Worm (Caenorhabditis elegans): ENCODE measurements around the gene D1069.3.

D1069.3 gene

DNA sequence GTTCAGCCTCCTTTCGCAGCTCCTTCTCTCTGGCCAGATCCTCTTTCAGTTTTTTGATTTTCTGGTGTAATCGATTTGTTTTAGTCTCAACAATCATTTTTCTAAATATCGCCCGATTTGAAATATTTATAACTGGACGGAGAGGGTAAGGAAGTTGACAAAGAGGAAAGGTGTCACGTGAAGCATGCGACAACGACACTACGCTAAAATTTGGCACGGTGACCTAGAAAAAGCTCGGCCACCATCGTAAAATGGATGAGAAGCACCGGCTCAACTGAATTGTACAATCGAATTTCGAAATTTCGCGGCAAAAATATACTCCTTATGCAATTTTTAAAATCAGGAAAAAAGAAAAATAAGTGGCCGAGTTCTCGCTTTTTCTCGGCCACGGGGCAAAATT lies 37.6 kb upstream of the D1069.3 start, which contains the start of gene C03H5.5:
Gene C03H5.5 (minus strand): TSS at position 101 of the 400 bp plus-strand sequence.
- no peak for TF ChIP-seq dmd-6 (GFP tag; IDR thresholded peaks at IDR 0.05)
- peak; percentile 6 for TF ChIP-seq aha-1 (tag)

DNA sequence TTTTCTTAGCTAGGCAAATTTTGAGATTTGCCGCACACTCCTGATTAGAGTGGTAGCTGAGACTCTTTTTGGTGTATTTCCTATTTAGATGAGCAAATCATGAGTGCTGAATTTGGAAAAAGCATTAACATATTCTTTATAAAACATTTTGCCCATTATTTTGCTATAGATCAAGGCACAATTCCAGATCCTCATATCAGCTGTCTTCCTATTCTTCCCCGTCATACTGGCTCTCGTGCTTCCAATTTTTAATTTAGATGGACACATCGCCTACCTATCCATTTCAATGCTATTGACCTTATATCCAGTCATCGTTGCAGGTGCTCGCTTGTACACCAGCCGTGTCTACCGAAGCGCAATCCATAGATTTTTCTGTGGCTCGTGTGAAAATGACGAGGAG lies 32.2 kb upstream of the D1069.3 start, which contains the start of gene C03H5.7:
Gene C03H5.7 (plus strand): TSS at position 301 of the 400 bp plus-strand sequence.
- TF ChIP-seq lin-38 (GFP tag; IDR thresholded peaks at IDR 0.05) (no peak), daf-19 (GFP tag; conservative IDR thresholded peaks at IDR 0.05) (no peak), Y5F2A.4 (GFP tag; optimal IDR thresholded peaks at IDR 0.05) (no peak), Y75B8A.6 (GFP tag; IDR thresholded peaks at IDR 0.05) (no peak), skn-1 (tag; optimal IDR thresholded peaks at IDR 0.05) (no peak), dmd-9 (GFP tag; IDR thresholded peaks at IDR 0.05) (no peak)

DNA sequence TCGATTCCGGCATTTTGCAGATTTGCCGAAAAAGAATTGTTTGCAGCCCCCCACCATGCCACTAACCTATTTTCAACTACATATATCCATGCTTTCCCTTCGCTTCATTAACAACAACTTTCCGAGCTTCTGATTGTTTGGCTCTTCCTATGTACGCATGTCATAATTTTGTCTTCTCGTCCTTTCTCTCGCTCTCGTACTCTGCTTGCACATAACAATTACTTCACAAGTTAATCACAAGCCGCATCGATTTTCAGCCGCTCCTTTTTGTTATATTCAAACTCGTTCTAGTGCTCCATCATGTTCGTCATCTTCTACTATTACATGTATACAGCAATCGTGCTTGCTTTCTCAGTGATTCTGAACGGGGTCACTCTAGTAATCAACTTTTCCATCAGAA lies 30.7 kb upstream of the D1069.3 start, which contains the start of gene C03H5.9:
Gene C03H5.9 (plus strand): TSS at position 301 of the 400 bp plus-strand sequence.
- TF ChIP-seq ces-1 (GFP tag; optimal IDR thresholded peaks at IDR 0.05) (no peak), daf-16 (GFP tag; optimal IDR thresholded peaks at IDR 0.05) (no peak), daf-16 (tag; optimal IDR thresholded peaks at IDR 0.05) (no peak), ceh-62 (tag; optimal IDR thresholded peaks at IDR 0.05) (no peak), dmd-9 (GFP tag; IDR thresholded peaks at IDR 0.05) (0 out of 2 replicates have a peak, but pooled peaks have one; percentile 21), fkh-10 (GFP tag; optimal IDR thresholded peaks at IDR 0.05) (no peak)

DNA sequence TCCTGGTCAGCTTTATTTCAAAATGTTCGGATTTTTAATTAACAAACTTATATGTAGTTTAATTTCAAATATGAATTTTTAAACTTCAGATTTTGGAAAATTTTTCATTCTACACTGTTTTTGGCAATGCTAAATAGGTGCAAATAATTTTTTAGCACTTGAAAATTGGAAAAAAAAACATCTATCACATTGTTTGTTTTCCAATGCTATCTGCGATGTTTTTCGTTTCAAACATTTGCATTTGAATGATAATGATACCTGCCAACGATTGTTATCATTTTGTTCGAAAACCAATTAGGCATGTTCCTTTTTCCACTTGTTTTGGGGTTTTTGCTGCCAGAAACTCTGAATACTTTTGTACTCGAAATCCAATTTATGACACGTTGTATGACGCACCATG lies 27.3 kb upstream of the D1069.3 start, which contains the start of gene C03H5.4:
Gene C03H5.4 (plus strand): TSS at position 301 of the 400 bp plus-strand sequence.
- TF ChIP-seq spr-1 (tag; optimal IDR thresholded peaks at IDR 0.05) = no peak
- TF ChIP-seq unc-62 (GFP tag; optimal IDR thresholded peaks at IDR 0.05 in 1 of 2) = peak in 1 of 2 experiments; percentile 31
- no peak for TF ChIP-seq unc-62 (tag; optimal IDR thresholded peaks at IDR 0.05)

DNA sequence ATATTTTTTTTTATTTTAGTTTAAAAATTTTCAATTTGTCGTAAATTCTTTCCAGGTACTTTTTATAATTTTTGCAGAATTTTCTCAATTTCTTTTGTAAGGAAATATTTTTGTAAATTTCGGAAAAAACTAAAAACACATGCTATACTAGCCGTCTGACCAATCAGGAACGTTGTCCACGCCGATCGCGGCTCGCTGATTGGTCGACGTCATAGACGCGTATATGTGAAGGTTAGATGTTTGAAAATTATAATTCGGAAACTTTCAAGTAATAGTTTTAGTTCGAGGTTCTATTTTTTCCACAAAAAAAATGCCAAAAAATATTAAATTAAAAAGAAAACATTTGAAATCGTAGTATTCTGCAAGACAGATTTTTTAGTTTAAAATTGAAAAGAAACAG lies 24.5 kb upstream of the D1069.3 start:
- TF ChIP-seq R02D3.7 (tag; optimal IDR thresholded peaks at IDR 0.05) (no peak), ztf-7 (tag; optimal IDR thresholded peaks at IDR 0.05) (no peak), lsy-2 (tag; optimal IDR thresholded peaks at IDR 0.05) (no peak), nhr-25 (tag; optimal IDR thresholded peaks at IDR 0.05; ENCODE audit: borderline replicate concordance, insufficient read depth) (no peak), ztf-11 (tag; optimal IDR thresholded peaks at IDR 0.05) (no peak), daf-12 (tag; optimal IDR thresholded peaks at IDR 0.05) (no peak), ceh-28 (tag; optimal IDR thresholded peaks at IDR 0.05) (no peak), lim-7 (GFP tag; IDR thresholded peaks at IDR 0.05) (no peak), mxl-2 (GFP tag; conservative IDR thresholded peaks at IDR 0.05) (no peak), nhr-41 (GFP tag; IDR thresholded peaks at IDR 0.05) (no peak), nhr-10 (tag; optimal IDR thresholded peaks at IDR 0.05) (no peak), F26F4.8 (GFP tag; conservative IDR thresholded peaks at IDR 0.05) (no peak), mdl-1 (tag; optimal IDR thresholded peaks at IDR 0.05) (no peak), F44E2.7 (GFP tag; IDR thresholded peaks at IDR 0.05) (no peak), set-16 (GFP tag; IDR thresholded peaks at IDR 0.05) (no peak), ceh-20 (GFP tag; IDR thresholded peaks at IDR 0.05) (no peak), mxl-3 (GFP tag; optimal IDR thresholded peaks at IDR 0.05) (no peak), pha-4 (GFP tag; IDR thresholded peaks at IDR 0.05) (no peak), pha-4 (tag; optimal IDR thresholded peaks at IDR 0.05) (no peak), pqm-1 (tag; optimal IDR thresholded peaks at IDR 0.05) (no peak)

Measured in whole organism, L4 larva.